Worm (Caenorhabditis elegans): ENCODE results near the gene T04C9.2.

ce11 chrIII:5953913-5954290 is 37.8 kb upstream of the T04C9.2 start:
- no peak for TF ChIP-seq nhr-129 (tag; optimal IDR thresholded peaks at IDR 0.05)
- no peak for TF ChIP-seq nhr-77 (tag; optimal IDR thresholded peaks at IDR 0.05)
- no peak for TF ChIP-seq ceh-82 (tag; optimal IDR thresholded peaks at IDR 0.05)
- TF ChIP-seq lin-13 (GFP tag; optimal IDR thresholded peaks at IDR 0.05): no peak
- TF ChIP-seq snpc-4 (tag; optimal IDR thresholded peaks at IDR 0.05): no peak
- no peak for TF ChIP-seq egl-27 (tag; optimal IDR thresholded peaks at IDR 0.05)
- no peak for TF ChIP-seq nhr-12 (tag; optimal IDR thresholded peaks at IDR 0.05)
- TF ChIP-seq unc-62 (GFP tag; optimal IDR thresholded peaks at IDR 0.05): no peak
- no peak for TF ChIP-seq nhr-10 (tag; optimal IDR thresholded peaks at IDR 0.05)
- no peak for TF ChIP-seq ztf-11 (tag; optimal IDR thresholded peaks at IDR 0.05)

Data from whole organism, L2 larva.